Worm (Caenorhabditis elegans) whole organism, young adult: Measurements from ENCODE around the gene unc-32.

Source experiments
- B0035.1 ChIP-seq: sonication (generic microtip); optimal IDR thresholded peaks from 2 replicates; lab custom pipeline; 2016; ENCODE audit warnings: missing genetic modification characterization, mild to moderate bottlenecking, missing compliant biosample characterization, missing genotype, missing genetic modification reagents
- C17E4.6 ChIP-seq: fragments of 200-800 bp; sonication (Bioruptor generic); IDR thresholded peaks from 2 replicates; pipeline ENCODE4 v1.3.6; 2022; ENCODE audit warnings: missing genetic modification reagents, missing genetic modification characterization, missing compliant biosample characterization
- D2030.7 ChIP-seq: fragments of 200-800 bp; sonication (Bioruptor generic); IDR thresholded peaks from 2 replicates; pipeline ENCODE4 v1.3.6; 2022; ENCODE audit warnings: missing genetic modification reagents, missing genetic modification characterization, missing compliant biosample characterization
- F10E7.11 ChIP-seq: sonication (generic microtip); optimal IDR thresholded peaks from 2 replicates; lab custom pipeline; 2017; ENCODE audit warnings: mild to moderate bottlenecking, missing genetic modification characterization, moderate library complexity, missing compliant biosample characterization
- F52B5.7 ChIP-seq: sonication (generic microtip); optimal IDR thresholded peaks from 2 replicates; lab custom pipeline; 2016; ENCODE audit warnings: mild to moderate bottlenecking, missing genetic modification characterization, missing compliant biosample characterization
- F55B11.4 ChIP-seq: sonication (generic microtip); optimal IDR thresholded peaks from 2 replicates; lab custom pipeline; 2016; ENCODE audit warnings: missing compliant biosample characterization, missing genetic modification characterization, borderline replicate concordance; ENCODE audit not compliant: insufficient read depth
- F57A8.1 ChIP-seq: fragments of 200-800 bp; sonication (Bioruptor generic); optimal IDR thresholded peaks from 2 replicates; lab custom pipeline; 2018; ENCODE audit warnings: mild to moderate bottlenecking, missing genetic modification characterization, moderate library complexity, missing compliant biosample characterization
- Y53F4B.3 ChIP-seq: fragments of 200-800 bp; sonication (Bioruptor generic); IDR thresholded peaks from 2 replicates; pipeline ENCODE4 v1.3.6; 2022; ENCODE audit warnings: missing genetic modification reagents, missing genetic modification characterization, missing compliant biosample characterization
- Y95B8A.8 ChIP-seq: fragments of 200-800 bp; sonication (Bioruptor generic); IDR thresholded peaks from 2 replicates; pipeline ENCODE4 v1.3.6; 2022; ENCODE audit warnings: missing genetic modification reagents, missing genetic modification characterization, missing compliant biosample characterization
- aptf-2 ChIP-seq: fragments of 200-800 bp; sonication (Bioruptor generic); conservative IDR thresholded peaks from 2 replicates; pipeline ENCODE4 v1.3.6; 2022; ENCODE audit warnings: missing genetic modification reagents, missing genetic modification characterization, missing compliant biosample characterization
- aptf-3 ChIP-seq: fragments of 200-800 bp; sonication (Bioruptor generic); IDR thresholded peaks from 2 replicates; pipeline ENCODE4 v1.3.6; 2022; ENCODE audit warnings: missing genetic modification characterization, missing compliant biosample characterization
- atf-7 ChIP-seq: sonication (generic microtip); optimal IDR thresholded peaks from 2 replicates; lab custom pipeline; 2017; ENCODE audit warnings: mild to moderate bottlenecking, missing genetic modification characterization, missing compliant biosample characterization
- attf-6 ChIP-seq: fragments of 200-800 bp; sonication (Bioruptor generic); IDR thresholded peaks from 2 replicates; pipeline ENCODE4 v1.3.6; 2022; ENCODE audit warnings: missing genetic modification reagents, missing genetic modification characterization, missing compliant biosample characterization
- bed-2 ChIP-seq: fragments of 200-800 bp; sonication (Bioruptor generic); IDR thresholded peaks from 2 replicates; pipeline ENCODE4 v1.3.6; 2022; ENCODE audit warnings: missing genetic modification reagents, missing genetic modification characterization, missing compliant biosample characterization
- cebp-1 ChIP-seq, 2 experiments: fragments of 200-800 bp in 1 of 2; sonication (Bioruptor generic) in 1 of 2; sonication (generic microtip) in 1 of 2; IDR thresholded peaks in 1 of 2; optimal IDR thresholded peaks in 1 of 2; 2 replicates each; pipeline versions ENCODE4 v1.3.6 to Lab custom; 2017 to 2022; ENCODE audit warnings: missing compliant biosample characterization in 2 of 2, missing genetic modification characterization in 2 of 2, mild to moderate bottlenecking in 1 of 2, missing genetic modification reagents in 1 of 2, moderate library complexity in 1 of 2
- cebp-2 ChIP-seq: fragments of 200-800 bp; sonication (Bioruptor generic); IDR thresholded peaks from 2 replicates; pipeline ENCODE4 v1.3.6; 2022; ENCODE audit warnings: missing genetic modification characterization, missing compliant biosample characterization
- ceh-100 ChIP-seq: fragments of 200-800 bp; sonication (Bioruptor generic); IDR thresholded peaks from 2 replicates; pipeline ENCODE4 v1.3.6; 2022; ENCODE audit warnings: missing genetic modification reagents, missing genetic modification characterization, missing compliant biosample characterization
- ceh-58 ChIP-seq: fragments of 200-800 bp; sonication (Bioruptor generic); IDR thresholded peaks from 2 replicates; pipeline ENCODE4 v1.3.6; 2022; ENCODE audit warnings: missing genetic modification characterization, missing compliant biosample characterization
- ceh-79 ChIP-seq: sonication (generic microtip); optimal IDR thresholded peaks from 2 replicates; lab custom pipeline; 2017; ENCODE audit warnings: mild to moderate bottlenecking, missing genetic modification characterization, missing compliant biosample characterization
- die-1 ChIP-seq: sonication (generic microtip); optimal IDR thresholded peaks from 2 replicates; lab custom pipeline; 2016; ENCODE audit warnings: missing genotype, mild to moderate bottlenecking, missing genetic modification characterization, missing compliant biosample characterization
- dpff-1 ChIP-seq: sonication (generic microtip); optimal IDR thresholded peaks from 2 replicates; lab custom pipeline; 2017; ENCODE audit warnings: mild to moderate bottlenecking, missing genetic modification characterization, missing compliant biosample characterization
- egl-44 ChIP-seq: fragments of 200-800 bp; sonication (Bioruptor generic); IDR thresholded peaks from 2 replicates; pipeline ENCODE4 v1.3.6; 2022; ENCODE audit warnings: missing genetic modification reagents, missing genetic modification characterization, missing compliant biosample characterization
- egrh-3 ChIP-seq: fragments of 200-800 bp; sonication (Bioruptor generic); IDR thresholded peaks from 2 replicates; pipeline ENCODE4 v1.3.6; 2022; ENCODE audit warnings: missing genetic modification reagents, missing genetic modification characterization, missing compliant biosample characterization
- ekl-4 ChIP-seq: fragments of 200-800 bp; sonication (Bioruptor generic); IDR thresholded peaks from 2 replicates; pipeline ENCODE4 v1.3.6; 2022; ENCODE audit warnings: missing genetic modification reagents, missing genetic modification characterization, missing compliant biosample characterization
- gei-17 ChIP-seq: fragments of 200-800 bp; sonication (Bioruptor generic); optimal IDR thresholded peaks from 2 replicates; lab custom pipeline; 2018; ENCODE audit warnings: mild to moderate bottlenecking, missing genetic modification characterization, missing compliant biosample characterization
- hmg-1.2 ChIP-seq: fragments of 200-800 bp; sonication (Bioruptor generic); IDR thresholded peaks from 2 replicates; pipeline ENCODE4 v1.3.6; 2022; ENCODE audit warnings: missing genetic modification reagents, missing genetic modification characterization, missing compliant biosample characterization
- hrde-1 ChIP-seq: sonication (generic microtip); optimal IDR thresholded peaks from 2 replicates; lab custom pipeline; 2016; ENCODE audit warnings: missing genetic modification characterization, mild to moderate bottlenecking, missing compliant biosample characterization, moderate library complexity, missing genotype, missing genetic modification reagents, borderline replicate concordance
- let-526 ChIP-seq: fragments of 200-800 bp; sonication (Bioruptor generic); IDR thresholded peaks from 2 replicates; pipeline ENCODE4 v1.3.6; 2022; ENCODE audit warnings: missing genetic modification reagents, missing genetic modification characterization, missing compliant biosample characterization
- let-607 ChIP-seq, 2 experiments: fragments of 200-800 bp in 1 of 2; sonication (Bioruptor generic) in 1 of 2; sonication (generic microtip) in 1 of 2; optimal IDR thresholded peaks; 2 replicates each; lab custom pipeline; 2016 to 2018; ENCODE audit warnings: mild to moderate bottlenecking in 2 of 2, missing compliant biosample characterization in 2 of 2, missing genetic modification characterization in 2 of 2, moderate library complexity in 2 of 2, missing genotype in 1 of 2
- lin-40 ChIP-seq: sonication (generic microtip); optimal IDR thresholded peaks from 2 replicates; lab custom pipeline; 2016; ENCODE audit warnings: missing genetic modification characterization, mild to moderate bottlenecking, missing compliant biosample characterization, missing genotype, missing genetic modification reagents
- lsl-1 ChIP-seq: fragments of 200-800 bp; sonication (Bioruptor generic); optimal IDR thresholded peaks from 2 replicates; lab custom pipeline; 2018; ENCODE audit warnings: mild to moderate bottlenecking, missing genetic modification characterization, moderate library complexity, missing compliant biosample characterization
- madf-3 ChIP-seq: fragments of 200-800 bp; sonication (Bioruptor generic); IDR thresholded peaks from 2 replicates; pipeline ENCODE4 v1.3.6; 2022; ENCODE audit warnings: missing genetic modification reagents, missing genetic modification characterization, missing compliant biosample characterization
- nfya-1 ChIP-seq: sonication (generic microtip); optimal IDR thresholded peaks from 2 replicates; lab custom pipeline; 2017; ENCODE audit warnings: antibody characterized with exemption, missing compliant biosample characterization, missing genetic modification characterization, borderline replicate concordance; ENCODE audit not compliant: insufficient read depth
- nfyb-1 ChIP-seq: fragments of 200-800 bp; sonication (Bioruptor generic); IDR thresholded peaks from 2 replicates; pipeline ENCODE4 v1.3.6; 2022; ENCODE audit warnings: missing genetic modification reagents, missing genetic modification characterization, missing compliant biosample characterization
- nhr-120 ChIP-seq: fragments of 200-800 bp; sonication (Bioruptor generic); IDR thresholded peaks from 2 replicates; pipeline ENCODE4 v1.3.6; 2022; ENCODE audit warnings: missing genetic modification characterization, missing compliant biosample characterization
- nhr-90 ChIP-seq: sonication (generic microtip); optimal IDR thresholded peaks from 2 replicates; lab custom pipeline; 2016; ENCODE audit warnings: missing genotype, mild to moderate bottlenecking, missing genetic modification characterization, missing compliant biosample characterization
- pbrm-1 ChIP-seq: fragments of 200-800 bp; sonication (Bioruptor generic); IDR thresholded peaks from 2 replicates; pipeline ENCODE4 v1.3.6; 2022; ENCODE audit warnings: missing genetic modification reagents, missing genetic modification characterization, missing compliant biosample characterization
- rec-8 ChIP-seq, 2 experiments: sonication (generic microtip); optimal IDR thresholded peaks; 2 replicates each; lab custom pipeline; 2016; ENCODE audit warnings: mild to moderate bottlenecking in 2 of 2, missing genetic modification characterization in 2 of 2, missing genetic modification reagents in 2 of 2, missing genotype in 2 of 2, missing biosample characterization in 1 of 2, missing compliant biosample characterization in 1 of 2, moderate library complexity in 1 of 2
- sdz-38 ChIP-seq: sonication (generic microtip); optimal IDR thresholded peaks from 2 replicates; lab custom pipeline; 2016; ENCODE audit warnings: missing genotype, missing genetic modification characterization, missing compliant biosample characterization
- sea-2 ChIP-seq: fragments of 200-800 bp; sonication (Bioruptor generic); IDR thresholded peaks from 2 replicates; pipeline ENCODE4 v1.3.6; 2022; ENCODE audit warnings: missing genetic modification characterization, missing compliant biosample characterization
- snpc-1.3 ChIP-seq: sonication (generic microtip); optimal IDR thresholded peaks from 2 replicates; lab custom pipeline; 2017; ENCODE audit warnings: missing genetic modification characterization, mild to moderate bottlenecking, missing compliant biosample characterization, antibody characterized with exemption, moderate library complexity, missing genotype, missing genetic modification reagents; ENCODE audit not compliant: insufficient read depth
- snpc-4 ChIP-seq, 5 experiments: fragments of 150-350 bp in 1 of 5; sonication (generic microtip) in 4 of 5; optimal IDR thresholded peaks; 2 replicates each; lab custom pipeline; 2014 to 2018; ENCODE audit warnings: missing genetic modification characterization in 5 of 5, missing biosample characterization in 3 of 5, antibody characterized with exemption in 2 of 5, mild to moderate bottlenecking in 2 of 5, missing compliant biosample characterization in 2 of 5, missing genotype in 2 of 5, moderate library complexity in 2 of 5, missing genetic modification reagents in 1 of 5
- somi-1 ChIP-seq: fragments of 200-800 bp; sonication (Bioruptor generic); optimal IDR thresholded peaks from 2 replicates; lab custom pipeline; 2018; ENCODE audit warnings: mild to moderate bottlenecking, missing genetic modification characterization, missing compliant biosample characterization
- unc-62 ChIP-seq: fragments of 150-350 bp; optimal IDR thresholded peaks from 2 replicates; lab custom pipeline; 2014; ENCODE audit warnings: missing biosample characterization, missing genetic modification reagents, missing genetic modification characterization
- ztf-3 ChIP-seq: fragments of 200-800 bp; sonication (Bioruptor generic); optimal IDR thresholded peaks from 2 replicates; lab custom pipeline; 2018; ENCODE audit warnings: mild to moderate bottlenecking, missing genetic modification characterization, missing compliant biosample characterization
- ztf-6 ChIP-seq: fragments of 200-800 bp; sonication (Bioruptor generic); IDR thresholded peaks from 2 replicates; pipeline ENCODE4 v1.3.6; 2022; ENCODE audit warnings: missing genetic modification reagents, missing genetic modification characterization, missing compliant biosample characterization

Gene unc-32

ce11 chrIII:8865294-8865766 lies 40.1 kb upstream of the unc-32 start (continued):
- no peak for TF ChIP-seq C17E4.6 (GFP tag; lab: Robert Waterston, UW)
- peak; percentile 62 for TF ChIP-seq cebp-1 (GFP tag; IDR thresholded peaks at IDR 0.05; lab: Robert Waterston, UW)
- TF ChIP-seq cebp-1 (tag; optimal IDR thresholded peaks at IDR 0.05; lab: Kevin White, UChicago) = peak; percentile 84
- no peak for TF ChIP-seq lsl-1 (GFP tag; lab: Kevin White, UChicago)
- TF ChIP-seq nhr-90 (tag; lab: Kevin White, UChicago) = peak; percentile 80
- TF ChIP-seq egl-44 (GFP tag; lab: Robert Waterston, UW) = peak; percentile 86
- peak; percentile 16 for TF ChIP-seq B0035.1 (tag; lab: Kevin White, UChicago)
- peak; percentile 54; the same call in 1 of the 2 replicates for TF ChIP-seq ceh-100 (GFP tag; lab: Robert Waterston, UW)
- TF ChIP-seq die-1 (tag; lab: Kevin White, UChicago) = no peak
- TF ChIP-seq madf-3 (GFP tag; lab: Robert Waterston, UW) = 0 out of 2 replicates have a peak, but pooled peaks have one; percentile 28
- peak; percentile 46 for TF ChIP-seq F57A8.1 (GFP tag; lab: Kevin White, UChicago)
- TF ChIP-seq F52B5.7 (tag; lab: Kevin White, UChicago) = peak; percentile 55
- TF ChIP-seq F10E7.11 = no peak
- TF ChIP-seq atf-7 (tag; lab: Kevin White, UChicago) = peak; percentile 83
- TF ChIP-seq gei-17 = peak; percentile 74
- no peak for TF ChIP-seq snpc-4 (GFP tag; optimal IDR thresholded peaks at IDR 0.05; lab: Kevin White, UChicago)
- peak in 3 of 4 experiments; percentile 27 to 45 (median 27) for TF ChIP-seq snpc-4 (tag; optimal IDR thresholded peaks at IDR 0.05; lab: Kevin White, UChicago)
- peak; percentile 41 for TF ChIP-seq ceh-79 (tag; lab: Kevin White, UChicago)
- TF ChIP-seq dpff-1 (tag; lab: Kevin White, UChicago) = no peak
- peak; percentile 73; the same call in 1 of the 2 replicates for TF ChIP-seq cebp-2
- TF ChIP-seq sea-2 (GFP tag; lab: Robert Waterston, UW) = no peak
- TF ChIP-seq D2030.7 (GFP tag; lab: Robert Waterston, UW) = no peak
- TF ChIP-seq aptf-3 (GFP tag; lab: Robert Waterston, UW) = no peak
- TF ChIP-seq sdz-38 = no peak
- no peak for TF ChIP-seq rec-8 (tag; optimal IDR thresholded peaks at IDR 0.05; lab: Kevin White, UChicago)
- no peak for TF ChIP-seq F55B11.4
- TF ChIP-seq ztf-6 = no peak
- no peak for TF ChIP-seq Y53F4B.3 (GFP tag; lab: Robert Waterston, UW)
- no peak for TF ChIP-seq aptf-2
- TF ChIP-seq nhr-120 (GFP tag; lab: Robert Waterston, UW) = 0 out of 2 replicates have a peak, but pooled peaks have one; percentile 85
- TF ChIP-seq lin-40 (tag; lab: Kevin White, UChicago) = peak; percentile 55
- peak; percentile 79; the same call in 1 of the 2 replicates for TF ChIP-seq let-526
- TF ChIP-seq egrh-3 (GFP tag; lab: Robert Waterston, UW) = peak; percentile 79
- TF ChIP-seq pbrm-1 (GFP tag; lab: Robert Waterston, UW) = peak; percentile 36; the same call in 1 of the 2 replicates
- no peak for TF ChIP-seq unc-62 (GFP tag; lab: Kevin White, UChicago)
- TF ChIP-seq hrde-1 (tag; lab: Kevin White, UChicago) = no peak
- TF ChIP-seq somi-1 (GFP tag; lab: Kevin White, UChicago) = peak; percentile 86
- no peak for TF ChIP-seq ceh-58
- peak; percentile 83 for TF ChIP-seq hmg-1.2 (GFP tag; lab: Robert Waterston, UW)
- TF ChIP-seq ztf-3 (GFP tag; lab: Kevin White, UChicago) = peak; percentile 13
- peak; percentile 47 to 87 for TF ChIP-seq let-607 (tag; optimal IDR thresholded peaks at IDR 0.05; lab: Kevin White, UChicago)
- TF ChIP-seq attf-6 (GFP tag; lab: Robert Waterston, UW) = no peak
- no peak for TF ChIP-seq bed-2 (GFP tag; lab: Robert Waterston, UW)
- no peak for TF ChIP-seq snpc-1.3
- no peak for TF ChIP-seq nfya-1
- peak; percentile 80 for TF ChIP-seq nfyb-1 (GFP tag; lab: Robert Waterston, UW)
- peak; percentile 67 for TF ChIP-seq ekl-4 (GFP tag; lab: Robert Waterston, UW)
- TF ChIP-seq Y95B8A.8 (GFP tag; lab: Robert Waterston, UW) = no peak
